Worm (Caenorhabditis elegans) whole organism, L4 larva: ENCODE data around the gene C44B9.2.

Source experiments
- R02D3.7 ChIP-seq: fragments of 150-350 bp; sonication (generic microtip); optimal IDR thresholded peaks from 3 replicates; lab custom pipeline; 2014; ENCODE audit warnings: missing biosample characterization, missing genetic modification characterization
- aha-1 ChIP-seq: fragments of 150-350 bp; peaks from one replicate; lab custom pipeline; 2014; ENCODE audit warnings: missing biosample characterization, missing genetic modification characterization
- attf-4 ChIP-seq: sonication (generic microtip); optimal IDR thresholded peaks from 3 replicates; lab custom pipeline; 2017; ENCODE audit warnings: missing biosample characterization, missing genetic modification characterization
- ceh-20 ChIP-seq: fragments of 200-800 bp; sonication (Bioruptor generic); IDR thresholded peaks from 2 replicates; pipeline ENCODE4 v1.3.6; 2022; ENCODE audit warnings: missing genetic modification reagents, missing genetic modification characterization, missing compliant biosample characterization
- ceh-44 ChIP-seq: fragments of 200-800 bp; sonication (Bioruptor generic); IDR thresholded peaks from 2 replicates; pipeline ENCODE4 v1.3.6; 2022; ENCODE audit warnings: missing genetic modification reagents, missing genetic modification characterization, missing compliant biosample characterization
- ceh-82 ChIP-seq: sonication (generic microtip); optimal IDR thresholded peaks from 2 replicates; lab custom pipeline; 2017; ENCODE audit warnings: missing biosample characterization, missing genetic modification characterization
- ctbp-1 ChIP-seq: fragments of 200-800 bp; sonication (Bioruptor generic); IDR thresholded peaks from 2 replicates; pipeline ENCODE4 v1.3.6; 2022; ENCODE audit warnings: missing genetic modification reagents, missing genetic modification characterization, missing compliant biosample characterization
- daf-19 ChIP-seq: fragments of 200-800 bp; sonication (Bioruptor generic); conservative IDR thresholded peaks from 2 replicates; pipeline ENCODE4 v1.3.6; 2022; ENCODE audit warnings: missing genetic modification characterization, missing compliant biosample characterization
- daf-8 ChIP-seq: fragments of 200-800 bp; sonication (Bioruptor generic); IDR thresholded peaks from 2 replicates; pipeline ENCODE4 v1.3.6; 2022; ENCODE audit warnings: missing genetic modification characterization, missing compliant biosample characterization
- dmd-8 ChIP-seq: fragments of 200-800 bp; sonication (Bioruptor generic); IDR thresholded peaks from 2 replicates; pipeline ENCODE4 v1.3.6; 2022; ENCODE audit warnings: missing genetic modification characterization, missing compliant biosample characterization
- dmd-9 ChIP-seq: fragments of 200-800 bp; sonication (Bioruptor generic); IDR thresholded peaks from 2 replicates; pipeline ENCODE4 v1.3.6; 2022; ENCODE audit warnings: missing genetic modification reagents, missing genetic modification characterization, missing compliant biosample characterization
- egl-43 ChIP-seq: fragments of 200-800 bp; sonication (Bioruptor generic); IDR thresholded peaks from 2 replicates; pipeline ENCODE4 v1.3.6; 2022; ENCODE audit warnings: missing genetic modification reagents, missing genetic modification characterization, missing compliant biosample characterization
- fkh-10 ChIP-seq: fragments of 150-350 bp; optimal IDR thresholded peaks from 2 replicates; lab custom pipeline; 2014; ENCODE audit warnings: missing biosample characterization, missing genetic modification reagents, missing genetic modification characterization
- fos-1 ChIP-seq: fragments of 150-350 bp; optimal IDR thresholded peaks from 2 replicates; lab custom pipeline; 2014; ENCODE audit warnings: missing biosample characterization, missing genetic modification characterization
- hif-1 ChIP-seq, 2 experiments: sonication (generic microtip); optimal IDR thresholded peaks; 2 replicates each; lab custom pipeline; 2016 to 2017; ENCODE audit warnings: missing compliant biosample characterization in 2 of 2, missing genetic modification characterization in 2 of 2, missing genetic modification reagents in 2 of 2, missing genotype in 2 of 2, mild to moderate bottlenecking in 1 of 2
- hlh-11 ChIP-seq: fragments of 200-800 bp; sonication (Bioruptor generic); optimal IDR thresholded peaks from 2 replicates; lab custom pipeline; 2018; ENCODE audit warnings: mild to moderate bottlenecking, missing genetic modification characterization, missing compliant biosample characterization
- hmg-1.1 ChIP-seq: fragments of 200-800 bp; sonication (Bioruptor generic); IDR thresholded peaks from 2 replicates; pipeline ENCODE4 v1.3.6; 2022; ENCODE audit warnings: missing genetic modification reagents, missing genetic modification characterization, missing compliant biosample characterization
- jun-1 ChIP-seq: fragments of 150-350 bp; optimal IDR thresholded peaks from 2 replicates; lab custom pipeline; 2014; ENCODE audit warnings: missing biosample characterization, missing genetic modification reagents, missing genetic modification characterization
- lin-15B ChIP-seq: fragments of 150-350 bp; sonication (generic microtip); optimal IDR thresholded peaks from 3 replicates; lab custom pipeline; 2014; ENCODE audit warnings: missing biosample characterization, missing genetic modification characterization
- lin-38 ChIP-seq: fragments of 200-800 bp; sonication (Bioruptor generic); IDR thresholded peaks from 2 replicates; pipeline ENCODE4 v1.3.6; 2022; ENCODE audit warnings: missing genetic modification reagents, missing genetic modification characterization, missing compliant biosample characterization
- lin-39 ChIP-seq: fragments of 150-350 bp; optimal IDR thresholded peaks from 2 replicates; lab custom pipeline; 2014; ENCODE audit warnings: missing biosample characterization, missing genetic modification reagents, missing genetic modification characterization
- lir-3 ChIP-seq: sonication (generic microtip); optimal IDR thresholded peaks from 2 replicates; lab custom pipeline; 2016; ENCODE audit warnings: mild to moderate bottlenecking, missing genetic modification characterization, missing compliant biosample characterization
- lsy-2 ChIP-seq, 2 experiments: fragments of 150-350 bp in 1 of 2; sonication (generic microtip) in 1 of 2; optimal IDR thresholded peaks; 2 replicates each; lab custom pipeline; 2014 to 2017; ENCODE audit warnings: missing biosample characterization in 2 of 2, missing genetic modification characterization in 2 of 2
- madf-5 ChIP-seq, 2 experiments: fragments of 200-800 bp; sonication (Bioruptor generic); IDR thresholded peaks; 2 replicates each; pipeline ENCODE4 v1.3.6; 2022; ENCODE audit warnings: missing compliant biosample characterization in 2 of 2, missing genetic modification characterization in 2 of 2
- mdl-1 ChIP-seq, 2 experiments: fragments of 150-350 bp in 1 of 2; sonication (generic microtip) in 1 of 2; optimal IDR thresholded peaks; 2 replicates each; lab custom pipeline; 2014 to 2017; ENCODE audit warnings: missing biosample characterization in 2 of 2, missing genetic modification characterization in 2 of 2
- mdt-29 ChIP-seq: fragments of 200-800 bp; sonication (Bioruptor generic); IDR thresholded peaks from 2 replicates; pipeline ENCODE4 v1.3.6; 2022; ENCODE audit warnings: missing genetic modification reagents, missing genetic modification characterization, missing compliant biosample characterization
- mes-2 ChIP-seq: sonication (generic microtip); optimal IDR thresholded peaks from 2 replicates; lab custom pipeline; 2016; ENCODE audit warnings: missing genotype, mild to moderate bottlenecking, missing genetic modification characterization, missing compliant biosample characterization; ENCODE audit not compliant: poor library complexity, severe bottlenecking
- mxl-2 ChIP-seq: fragments of 200-800 bp; sonication (Bioruptor generic); conservative IDR thresholded peaks from 2 replicates; pipeline ENCODE4 v1.3.6; 2022; ENCODE audit warnings: missing genetic modification reagents, missing genetic modification characterization, missing compliant biosample characterization
- mxl-3 ChIP-seq: fragments of 200-800 bp; sonication (Bioruptor generic); optimal IDR thresholded peaks from 2 replicates; lab custom pipeline; 2018; ENCODE audit warnings: mild to moderate bottlenecking, missing genetic modification characterization, missing compliant biosample characterization
- nhr-102 ChIP-seq: sonication (generic microtip); optimal IDR thresholded peaks from 2 replicates; lab custom pipeline; 2016; ENCODE audit warnings: mild to moderate bottlenecking, missing genetic modification characterization, moderate library complexity, missing compliant biosample characterization
- nhr-237 ChIP-seq: sonication (generic microtip); optimal IDR thresholded peaks from 2 replicates; lab custom pipeline; 2017; ENCODE audit warnings: missing biosample characterization, missing genetic modification characterization
- nhr-25 ChIP-seq: sonication (generic microtip); optimal IDR thresholded peaks from 2 replicates; lab custom pipeline; 2017; ENCODE audit warnings: missing genetic modification characterization, mild to moderate bottlenecking, missing compliant biosample characterization, antibody characterized with exemption, moderate library complexity, borderline replicate concordance; ENCODE audit not compliant: insufficient read depth
- nhr-41 ChIP-seq: fragments of 200-800 bp; sonication (Bioruptor generic); IDR thresholded peaks from 2 replicates; pipeline ENCODE4 v1.3.6; 2022; ENCODE audit warnings: missing genetic modification reagents, missing genetic modification characterization, missing compliant biosample characterization
- nhr-42 ChIP-seq: fragments of 200-800 bp; sonication (Bioruptor generic); IDR thresholded peaks from 2 replicates; pipeline ENCODE4 v1.3.6; 2022; ENCODE audit warnings: missing genetic modification characterization, missing compliant biosample characterization
- nhr-48 ChIP-seq: sonication (generic microtip); optimal IDR thresholded peaks from 2 replicates; lab custom pipeline; 2016; ENCODE audit warnings: mild to moderate bottlenecking, missing genetic modification characterization, missing compliant biosample characterization
- nhr-6 ChIP-seq: fragments of 150-350 bp; optimal IDR thresholded peaks from 2 replicates; lab custom pipeline; 2014; ENCODE audit warnings: missing biosample characterization, missing genetic modification characterization
- pqm-1 ChIP-seq: sonication (generic microtip); optimal IDR thresholded peaks from 2 replicates; lab custom pipeline; 2017; ENCODE audit warnings: missing biosample characterization, missing genetic modification characterization
- set-16 ChIP-seq: fragments of 200-800 bp; sonication (Bioruptor generic); IDR thresholded peaks from 2 replicates; pipeline ENCODE4 v1.3.6; 2022; ENCODE audit warnings: missing genetic modification reagents, missing genetic modification characterization, missing compliant biosample characterization
- skn-1 ChIP-seq: fragments of 150-350 bp; optimal IDR thresholded peaks from 2 replicates; lab custom pipeline; 2014; ENCODE audit warnings: missing biosample characterization, missing genetic modification characterization
- spr-3 ChIP-seq: fragments of 200-800 bp; sonication (Bioruptor generic); optimal IDR thresholded peaks from 2 replicates; lab custom pipeline; 2018; ENCODE audit warnings: mild to moderate bottlenecking, missing genetic modification characterization, missing compliant biosample characterization
- tra-1 ChIP-seq: fragments of 200-800 bp; sonication (Bioruptor generic); IDR thresholded peaks from 2 replicates; pipeline ENCODE4 v1.3.6; 2022; ENCODE audit warnings: missing genetic modification reagents, missing genetic modification characterization, missing compliant biosample characterization
- unc-39 ChIP-seq: sonication (generic microtip); optimal IDR thresholded peaks from 2 replicates; lab custom pipeline; 2017; ENCODE audit warnings: missing biosample characterization, missing genetic modification characterization
- zag-1 ChIP-seq: fragments of 150-350 bp; optimal IDR thresholded peaks from 2 replicates; lab custom pipeline; 2014; ENCODE audit warnings: missing biosample characterization, missing genetic modification characterization
- zfp-2 ChIP-seq: sonication (generic microtip); optimal IDR thresholded peaks from 2 replicates; lab custom pipeline; 2016; ENCODE audit warnings: mild to moderate bottlenecking, missing genetic modification characterization, missing compliant biosample characterization
- zfp-3 ChIP-seq: fragments of 200-800 bp; sonication (Bioruptor generic); conservative IDR thresholded peaks from 2 replicates; pipeline ENCODE4 v1.3.6; 2022; ENCODE audit warnings: missing genetic modification reagents, missing genetic modification characterization, missing compliant biosample characterization
- zip-11 ChIP-seq: fragments of 200-800 bp; sonication (Bioruptor generic); IDR thresholded peaks from 2 replicates; pipeline ENCODE4 v1.3.6; 2022; ENCODE audit warnings: missing genetic modification characterization, missing compliant biosample characterization
- zip-2 ChIP-seq: fragments of 150-350 bp; optimal IDR thresholded peaks from 2 replicates; lab custom pipeline; 2014; ENCODE audit warnings: missing biosample characterization, missing genetic modification characterization
- ztf-11 ChIP-seq: fragments of 150-350 bp; optimal IDR thresholded peaks from 2 replicates; lab custom pipeline; 2014; ENCODE audit warnings: missing biosample characterization, missing genetic modification characterization
- ztf-7 ChIP-seq: fragments of 150-350 bp; optimal IDR thresholded peaks from 2 replicates; lab custom pipeline; 2014; ENCODE audit warnings: missing biosample characterization, missing genetic modification characterization

The C44B9.2 gene

ce11 chrIII:10844873-10845272 is 30.4 kb upstream of the C44B9.2 start, which contains the start of gene pde-12 (continued):
- TF ChIP-seq ceh-20 (GFP tag; lab: Robert Waterston, UW) (peak; percentile 54), hlh-11 (tag; lab: Kevin White, UChicago) (no peak), nhr-48 (tag; lab: Kevin White, UChicago) (peak; percentile 43), tra-1 (GFP tag; lab: Robert Waterston, UW) (no peak; the same call in 1 of the 2 replicates), mdt-29 (peak; percentile 50; the same call in 1 of the 2 replicates), hif-1 (tag; optimal IDR thresholded peaks at IDR 0.05; lab: Kevin White, UChicago) (peak in 1 of 2 experiments; percentile 24), daf-19 (GFP tag; lab: Robert Waterston, UW) (no peak), lir-3 (tag; lab: Kevin White, UChicago) (no peak), dmd-8 (no peak), daf-8 (GFP tag; lab: Robert Waterston, UW) (no peak), lin-38 (GFP tag; lab: Robert Waterston, UW) (peak; percentile 89), mes-2 (tag; lab: Kevin White, UChicago) (peak; percentile 96), dmd-9 (GFP tag; lab: Robert Waterston, UW) (0 out of 2 replicates have a peak, but pooled peaks have one; percentile 52), ctbp-1 (GFP tag; lab: Robert Waterston, UW) (peak; percentile 61), fkh-10 (GFP tag; lab: Kevin White, UChicago) (peak; percentile 45), ceh-44 (no peak), madf-5 (GFP tag; IDR thresholded peaks at IDR 0.05; lab: Robert Waterston, UW) (no peak)

- TF ChIP-seq madf-5 (GFP tag; IDR thresholded peaks at IDR 0.05; lab: Robert Waterston, UW), result 0 out of 4 replicates have a peak, but pooled peaks of 1 of the 2 experiments have one; percentile 38
- TF ChIP-seq lsy-2 (tag; optimal IDR thresholded peaks at IDR 0.05; lab: Kevin White, UChicago), result peak; percentile 56 to 96
- peak; percentile 93 for TF ChIP-seq lin-38 (GFP tag; lab: Robert Waterston, UW)
- no peak for TF ChIP-seq pqm-1 (tag; lab: Kevin White, UChicago)
- peak; percentile 81; the same call in 1 of the 2 replicates for TF ChIP-seq egl-43 (GFP tag; lab: Robert Waterston, UW)
- peak; percentile 91 for TF ChIP-seq nhr-6 (tag; lab: Kevin White, UChicago)
- TF ChIP-seq mdl-1 (tag; optimal IDR thresholded peaks at IDR 0.05; lab: Kevin White, UChicago), result peak in 1 of 2 experiments; percentile 3
- TF ChIP-seq skn-1 (tag; lab: Kevin White, UChicago), result no peak
- peak; percentile 84 for TF ChIP-seq zfp-3 (GFP tag; lab: Robert Waterston, UW)
- TF ChIP-seq aha-1 (tag; lab: Kevin White, UChicago), result peak; percentile 89
- TF ChIP-seq ztf-7 (tag; lab: Kevin White, UChicago), result peak; percentile 91
- no peak for TF ChIP-seq lin-39 (tag; lab: Kevin White, UChicago)
- TF ChIP-seq hmg-1.1 (GFP tag; lab: Robert Waterston, UW), result peak; percentile 94
- peak; percentile 95 for TF ChIP-seq nhr-102 (tag; lab: Kevin White, UChicago)
- TF ChIP-seq tra-1 (GFP tag; lab: Robert Waterston, UW), result peak; percentile 47; the same call in 1 of the 2 replicates
- TF ChIP-seq daf-8 (GFP tag; lab: Robert Waterston, UW), result no peak
- TF ChIP-seq lin-15B (tag; lab: Kevin White, UChicago), result peak; percentile 60
- TF ChIP-seq fkh-10 (GFP tag; lab: Kevin White, UChicago), result peak; percentile 89
- no peak for TF ChIP-seq fos-1
- no peak for TF ChIP-seq dmd-8
- TF ChIP-seq jun-1 (tag; lab: Kevin White, UChicago), result peak; percentile 88
- TF ChIP-seq ztf-11 (tag; lab: Kevin White, UChicago), result no peak
- peak; percentile 93 for TF ChIP-seq nhr-42
- TF ChIP-seq nhr-41, result no peak
- TF ChIP-seq zag-1 (tag; lab: Kevin White, UChicago), result peak; percentile 64
- no peak for TF ChIP-seq ceh-82 (tag; lab: Kevin White, UChicago)
- TF ChIP-seq R02D3.7 (tag; lab: Kevin White, UChicago), result no peak
- no peak for TF ChIP-seq zfp-2 (tag; lab: Kevin White, UChicago)
- peak; percentile 26; the same call in 1 of the 2 replicates for TF ChIP-seq set-16 (GFP tag; lab: Robert Waterston, UW)
- TF ChIP-seq spr-3, result peak; percentile 90
- TF ChIP-seq mxl-3 (GFP tag; lab: Kevin White, UChicago), result peak; percentile 63
- TF ChIP-seq zip-2, result peak; percentile 68
- TF ChIP-seq nhr-25 (tag; lab: Kevin White, UChicago), result peak; percentile 68
- no peak for TF ChIP-seq unc-39
- TF ChIP-seq zip-11 (GFP tag; lab: Robert Waterston, UW), result no peak
- no peak for TF ChIP-seq nhr-237 (tag; lab: Kevin White, UChicago)
- no peak for TF ChIP-seq lir-3 (tag; lab: Kevin White, UChicago)
- no peak for TF ChIP-seq mxl-2 (GFP tag; lab: Robert Waterston, UW)
- no peak for TF ChIP-seq attf-4 (tag; lab: Kevin White, UChicago)
Observed at ce11 chrIII:10848858-10849257, 26.4 kb upstream of the C44B9.2 start, which contains the start of the genes fbxb-85 and hex-3. Gene fbxb-85 (minus strand): TSS chrIII:10848963. Gene hex-3 (plus strand): TSS chrIII:10849222.
